Fruit fly (Drosophila melanogaster) whole organism, prepupa: ENCODE results near the gene aph-1.

Experiments
- CG10669 ChIP-seq: fragments of 200-800 bp; sonication (Bioruptor generic); optimal IDR thresholded peaks from 3 replicates; lab custom pipeline; 2018; ENCODE audit warnings: missing biosample characterization, mild to moderate bottlenecking, missing genetic modification characterization, moderate library complexity
- CG15336 ChIP-seq: fragments of 200-800 bp; sonication (Bioruptor generic); IDR thresholded peaks from 2 replicates; pipeline ENCODE4 v1.3.6; 2022; ENCODE audit warnings: missing biosample characterization, missing genetic modification characterization
- CG1621 ChIP-seq: fragments of 200-800 bp; sonication (Bioruptor generic); optimal IDR thresholded peaks from 3 replicates; lab custom pipeline; 2018; ENCODE audit warnings: missing biosample characterization, mild to moderate bottlenecking, missing genetic modification characterization
- CG16779 ChIP-seq: fragments of 200-800 bp; sonication (Bioruptor generic); optimal IDR thresholded peaks from 3 replicates; lab custom pipeline; 2017; ENCODE audit warnings: missing biosample characterization, mild to moderate bottlenecking, missing genetic modification characterization
- CG3032 ChIP-seq: fragments of 200-800 bp; optimal IDR thresholded peaks from 2 replicates; lab custom pipeline; 2019; ENCODE audit warnings: missing biosample characterization, mild to moderate bottlenecking, missing genetic modification characterization, moderate library complexity
- CG31627 ChIP-seq: fragments of 200-800 bp; sonication (Bioruptor generic); optimal IDR thresholded peaks from 3 replicates; lab custom pipeline; 2016; ENCODE audit warnings: missing biosample characterization, missing genetic modification characterization
- CG32006 ChIP-seq: fragments of 200-800 bp; sonication (Bioruptor generic); optimal IDR thresholded peaks from 3 replicates; lab custom pipeline; 2017; ENCODE audit warnings: missing biosample characterization, mild to moderate bottlenecking, missing genetic modification characterization
- CG3919 ChIP-seq: fragments of 200-800 bp; sonication (Bioruptor generic); optimal IDR thresholded peaks from 3 replicates; lab custom pipeline; 2016; ENCODE audit warnings: missing biosample characterization, missing genetic modification characterization
- CG6163 ChIP-seq: fragments of 200-800 bp; sonication (Bioruptor generic); IDR thresholded peaks from 3 replicates; pipeline ENCODE4 v1.3.6; 2022; ENCODE audit warnings: missing biosample characterization, missing genetic modification characterization
- CG6276 ChIP-seq: fragments of 200-800 bp; sonication (Bioruptor generic); optimal IDR thresholded peaks from 2 replicates; lab custom pipeline; 2017; ENCODE audit warnings: missing biosample characterization, mild to moderate bottlenecking, missing genetic modification characterization
- CG6792 ChIP-seq: fragments of 200-800 bp; sonication (Bioruptor generic); optimal IDR thresholded peaks from 3 replicates; lab custom pipeline; 2016; ENCODE audit warnings: missing biosample characterization, missing genetic modification characterization
- CG6854 ChIP-seq: fragments of 200-800 bp; sonication (Bioruptor generic); optimal IDR thresholded peaks from 2 replicates; lab custom pipeline; 2017; ENCODE audit warnings: missing biosample characterization, mild to moderate bottlenecking, missing genetic modification characterization
- CG7368 ChIP-seq: fragments of 200-800 bp; sonication (Bioruptor generic); optimal IDR thresholded peaks from 3 replicates; lab custom pipeline; 2016; ENCODE audit warnings: missing biosample characterization, missing genetic modification characterization
- CG8119 ChIP-seq: fragments of 200-800 bp; sonication (Bioruptor generic); IDR thresholded peaks from 3 replicates; pipeline ENCODE4 v1.3.6; 2022; ENCODE audit warnings: missing biosample characterization, missing genetic modification characterization
- CG8319 ChIP-seq: fragments of 200-800 bp; sonication (Bioruptor generic); optimal IDR thresholded peaks from 3 replicates; lab custom pipeline; 2016; ENCODE audit warnings: missing biosample characterization, missing genetic modification characterization
- CG8632 ChIP-seq: fragments of 200-800 bp; sonication (Bioruptor generic); optimal IDR thresholded peaks from 3 replicates; lab custom pipeline; 2016; ENCODE audit warnings: missing biosample characterization, missing genetic modification characterization
- CG9139 ChIP-seq: fragments of 200-800 bp; sonication (Bioruptor generic); optimal IDR thresholded peaks from 3 replicates; lab custom pipeline; 2017; ENCODE audit warnings: missing biosample characterization, mild to moderate bottlenecking, missing genetic modification characterization
- Eip78C ChIP-seq: fragments of 200-800 bp; sonication (Bioruptor generic); peaks from one replicate; lab custom pipeline; 2016; ENCODE audit warnings: missing biosample characterization, missing genetic modification characterization
- Ets21C ChIP-seq: fragments of 200-800 bp; sonication (Bioruptor generic); optimal IDR thresholded peaks from 3 replicates; lab custom pipeline; 2016; ENCODE audit warnings: missing biosample characterization, missing genetic modification characterization
- Gug ChIP-seq: fragments of 200-800 bp; sonication (Bioruptor generic); IDR thresholded peaks from 2 replicates; pipeline ENCODE4 v1.3.6; 2022; ENCODE audit warnings: missing biosample characterization, missing genetic modification characterization
- Hr38 ChIP-seq: sonication (Bioruptor generic); optimal IDR thresholded peaks from 2 replicates; lab custom pipeline; 2016; ENCODE audit warnings: missing biosample characterization, missing genetic modification characterization
- Hr39 ChIP-seq: fragments of 200-800 bp; sonication (Bioruptor generic); optimal IDR thresholded peaks from 2 replicates; lab custom pipeline; 2016; ENCODE audit warnings: missing biosample characterization, missing genetic modification characterization
- Lpt ChIP-seq: fragments of 200-800 bp; sonication (Bioruptor generic); optimal IDR thresholded peaks from 3 replicates; lab custom pipeline; 2016; ENCODE audit warnings: missing biosample characterization, missing genetic modification characterization
- Met ChIP-seq: fragments of 200-800 bp; sonication (Bioruptor generic); optimal IDR thresholded peaks from 3 replicates; lab custom pipeline; 2016; ENCODE audit warnings: missing biosample characterization, missing genetic modification characterization
- Smox ChIP-seq: fragments of 200-800 bp; sonication (Bioruptor generic); optimal IDR thresholded peaks from 3 replicates; lab custom pipeline; 2016; ENCODE audit warnings: missing biosample characterization, missing genetic modification characterization
- Sox15 ChIP-seq: fragments of 200-800 bp; sonication (Bioruptor generic); optimal IDR thresholded peaks from 3 replicates; lab custom pipeline; 2016; ENCODE audit warnings: missing biosample characterization, missing genetic modification characterization
- achi ChIP-seq: fragments of 200-800 bp; sonication (Bioruptor generic); optimal IDR thresholded peaks from 3 replicates; lab custom pipeline; 2016; ENCODE audit warnings: missing biosample characterization, missing genetic modification characterization
- cyc ChIP-seq: fragments of 200-800 bp; sonication (Bioruptor generic); optimal IDR thresholded peaks from 3 replicates; lab custom pipeline; 2016; ENCODE audit warnings: missing biosample characterization, missing genetic modification characterization
- dac ChIP-seq: fragments of 200-800 bp; sonication (Bioruptor generic); optimal IDR thresholded peaks from 2 replicates; lab custom pipeline; 2017; ENCODE audit warnings: missing biosample characterization, mild to moderate bottlenecking, missing genetic modification characterization
- dsx ChIP-seq: fragments of 200-800 bp; optimal IDR thresholded peaks from 3 replicates; lab custom pipeline; 2019; ENCODE audit warnings: missing biosample characterization, mild to moderate bottlenecking, missing genetic modification characterization, moderate library complexity; ENCODE audit not compliant: poor library complexity, severe bottlenecking
- eg ChIP-seq: fragments of 200-800 bp; sonication (Bioruptor generic); IDR thresholded peaks from 3 replicates; pipeline ENCODE4 v1.3.6; 2022; ENCODE audit warnings: missing biosample characterization, missing genetic modification characterization
- fd59A ChIP-seq: fragments of 200-800 bp; sonication (Bioruptor generic); optimal IDR thresholded peaks from 2 replicates; lab custom pipeline; 2017; ENCODE audit warnings: missing biosample characterization, mild to moderate bottlenecking, missing genetic modification characterization, missing genetic modification reagents
- fd85E ChIP-seq: fragments of 200-800 bp; sonication (Bioruptor generic); optimal IDR thresholded peaks from 3 replicates; lab custom pipeline; 2016; ENCODE audit warnings: missing biosample characterization, missing genetic modification characterization
- fkh ChIP-seq: fragments of 200-800 bp; sonication (Bioruptor generic); optimal IDR thresholded peaks from 3 replicates; lab custom pipeline; 2017; ENCODE audit warnings: missing biosample characterization, mild to moderate bottlenecking, missing genetic modification characterization, moderate library complexity
- lz ChIP-seq: fragments of 200-800 bp; sonication (Bioruptor generic); optimal IDR thresholded peaks from 3 replicates; lab custom pipeline; 2016; ENCODE audit warnings: missing biosample characterization, missing genetic modification characterization
- net ChIP-seq: fragments of 200-800 bp; sonication (Bioruptor generic); optimal IDR thresholded peaks from 3 replicates; lab custom pipeline; 2016; ENCODE audit warnings: missing biosample characterization, missing genetic modification characterization
- pdm3 ChIP-seq: fragments of 200-800 bp; sonication (Bioruptor generic); optimal IDR thresholded peaks from 3 replicates; lab custom pipeline; 2016; ENCODE audit warnings: missing biosample characterization, missing genetic modification characterization
- spab ChIP-seq: fragments of 200-800 bp; sonication (Bioruptor generic); optimal IDR thresholded peaks from 2 replicates; lab custom pipeline; 2017; ENCODE audit warnings: missing biosample characterization, mild to moderate bottlenecking, missing genetic modification characterization, missing genetic modification reagents
- ss ChIP-seq, 2 experiments: fragments of 200-800 bp; sonication (Bioruptor generic); optimal IDR thresholded peaks; 2 replicates in 1 of 2; 3 replicates in 1 of 2; lab custom pipeline; 2017 to 2018; ENCODE audit warnings: mild to moderate bottlenecking in 2 of 2, missing biosample characterization in 2 of 2, missing genetic modification characterization in 2 of 2, moderate library complexity in 1 of 2
- svp ChIP-seq: fragments of 200-800 bp; sonication (Bioruptor generic); peaks from one replicate; lab custom pipeline; 2016; ENCODE audit warnings: missing biosample characterization, missing genetic modification characterization
- vri ChIP-seq: fragments of 200-800 bp; sonication (Bioruptor generic); optimal IDR thresholded peaks from 3 replicates; lab custom pipeline; 2016; ENCODE audit warnings: missing biosample characterization, mild to moderate bottlenecking, missing genetic modification characterization

Gene aph-1

DNA sequence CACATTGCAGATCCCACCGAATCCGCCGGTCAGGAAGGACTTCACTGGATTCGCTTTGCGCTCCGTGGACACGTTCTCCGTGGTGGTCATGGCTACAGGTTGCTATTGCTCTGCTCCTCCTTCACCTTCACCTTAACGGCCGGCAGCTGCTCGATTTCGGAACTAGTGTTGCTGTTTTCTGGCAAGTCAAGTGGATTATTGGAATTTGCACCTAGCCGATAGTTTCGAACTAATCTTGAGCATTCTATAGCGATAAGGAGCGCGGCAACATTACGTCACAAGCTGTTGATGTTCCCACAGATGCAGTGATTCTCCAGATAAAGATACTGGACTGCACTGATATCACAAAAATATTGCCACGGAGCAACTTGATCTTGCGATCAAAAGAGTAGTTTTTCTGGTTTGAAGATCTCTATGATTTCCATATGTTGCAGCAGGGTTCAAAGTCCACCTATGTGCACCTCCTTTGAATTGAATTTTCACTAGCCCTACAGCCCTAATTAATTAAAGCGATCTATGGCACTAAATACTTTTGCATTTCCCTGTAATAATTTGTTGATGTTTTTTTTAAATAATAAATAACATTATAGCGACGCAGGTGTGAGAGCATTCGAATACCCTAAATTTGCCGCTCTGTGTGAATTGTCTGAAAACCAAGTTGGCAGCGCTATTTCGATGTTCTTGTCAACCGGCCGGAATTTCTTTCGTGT lies 3.6 kb downstream of the aph-1 start, which contains the start of the genes colt and HINT1 (continued):
- TF ChIP-seq svp (GFP tag; lab: Kevin White, UChicago) (peak; percentile 76), cyc (GFP tag; lab: Kevin White, UChicago) (peak; percentile 37), CG3919 (GFP tag; lab: Kevin White, UChicago) (peak; percentile 77), vri (GFP tag; lab: Kevin White, UChicago) (peak; percentile 45), Met (no peak), dsx (GFP tag; lab: Kevin White, UChicago) (peak; percentile 75), achi (peak; percentile 47), CG6163 (GFP tag; lab: Robert Waterston, UW) (peak; percentile 52; the same call in 2 of the 3 replicates), pdm3 (GFP tag; lab: Kevin White, UChicago) (no peak), CG6854 (GFP tag; lab: Kevin White, UChicago) (peak; percentile 92), Gug (GFP tag; lab: Robert Waterston, UW) (no peak), Hr39 (GFP tag; lab: Kevin White, UChicago) (no peak), CG16779 (tag; lab: Kevin White, UChicago) (peak; percentile 92), CG6792 (GFP tag; lab: Kevin White, UChicago) (no peak), CG8319 (GFP tag; lab: Kevin White, UChicago) (peak; percentile 0), CG31627 (no peak), net (peak; percentile 72), CG32006 (peak; percentile 64), CG10669 (GFP tag; lab: Kevin White, UChicago) (peak; percentile 77), Sox15 (GFP tag; lab: Kevin White, UChicago) (no peak), CG9139 (peak; percentile 98), Lpt (GFP tag; lab: Kevin White, UChicago) (peak; percentile 78), fd85E (GFP tag; lab: Kevin White, UChicago) (no peak), spab (GFP tag; lab: Kevin White, UChicago) (peak; percentile 82), eg (GFP tag; lab: Robert Waterston, UW) (peak; percentile 60; the same call in 1 of the 3 replicates), Hr38 (GFP tag; lab: Kevin White, UChicago) (no peak), CG1621 (tag; lab: Kevin White, UChicago) (peak; percentile 91), CG8119 (peak; percentile 71; the same call in 2 of the 3 replicates), fkh (no peak), ss (GFP tag; optimal IDR thresholded peaks at IDR 0.05; lab: Kevin White, UChicago) (peak; percentile 97 to 99)
- TF ChIP-seq, all 60 proteins: peak for 39

DNA sequence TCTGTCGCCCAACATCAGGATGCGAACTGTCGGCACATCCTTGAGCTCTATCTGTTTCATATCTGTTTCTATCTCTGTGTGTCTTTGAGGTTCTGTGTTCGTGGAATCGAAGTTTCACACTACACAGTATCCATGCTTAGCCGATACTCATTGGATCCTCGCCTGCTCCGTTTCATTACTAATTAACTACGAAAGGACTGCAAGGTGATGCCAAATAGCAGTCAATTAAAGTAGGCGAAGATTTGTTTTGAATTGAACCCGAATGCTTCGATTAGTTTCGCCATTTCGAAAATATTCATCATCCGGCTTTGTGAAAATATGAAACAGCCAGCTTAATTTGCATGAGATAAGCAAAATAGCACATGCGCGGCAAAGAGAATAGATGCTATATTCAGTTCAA lies 5.6 kb downstream of the aph-1 start, which contains the start of gene CG15399:
Gene CG15399, minus strand, starts transcription at position 101 of the 400 bp plus-strand sequence.
- TF ChIP-seq lz (GFP tag; lab: Kevin White, UChicago) (no peak), CG6276 (GFP tag; lab: Kevin White, UChicago) (no peak), dac (no peak), Ets21C (GFP tag; lab: Kevin White, UChicago) (no peak), cyc (GFP tag; lab: Kevin White, UChicago) (no peak), CG16779 (tag; lab: Kevin White, UChicago) (no peak), Met (no peak), Hr38 (GFP tag; lab: Kevin White, UChicago) (no peak), CG15336 (no peak), fd59A (no peak), CG8632 (GFP tag; lab: Kevin White, UChicago) (no peak), CG10669 (GFP tag; lab: Kevin White, UChicago) (no peak), ss (GFP tag; optimal IDR thresholded peaks at IDR 0.05; lab: Kevin White, UChicago) (no peak)

DNA sequence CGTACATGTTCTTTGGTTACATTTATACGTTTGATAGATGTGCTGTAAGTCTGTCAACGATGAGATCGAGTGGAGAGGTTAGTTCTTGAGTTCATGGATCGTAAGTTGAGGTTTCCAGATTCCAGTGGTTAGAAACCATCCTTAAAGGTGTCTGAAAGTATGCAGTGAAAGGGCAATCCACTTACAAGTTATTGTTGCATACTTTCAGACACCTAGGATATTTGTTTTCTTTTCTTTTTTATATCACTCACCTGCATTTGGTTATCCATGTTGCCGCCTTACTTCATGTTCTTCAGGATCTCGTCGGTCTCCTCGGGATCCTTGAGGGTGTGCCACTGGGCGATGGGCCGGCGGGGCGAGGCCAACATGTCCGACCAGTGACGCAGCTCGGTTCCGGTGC lies 16.8 kb downstream of the aph-1 start:
- no peak for TF ChIP-seq CG3032 (tag; lab: Kevin White, UChicago)
- TF ChIP-seq net, result no peak
- no peak for TF ChIP-seq Smox (GFP tag; lab: Kevin White, UChicago)
- no peak for TF ChIP-seq CG7368 (GFP tag; lab: Kevin White, UChicago)
- no peak for TF ChIP-seq fd59A
- no peak for TF ChIP-seq vri (GFP tag; lab: Kevin White, UChicago)
- no peak for TF ChIP-seq Eip78C (GFP tag; lab: Kevin White, UChicago)
